Fruit fly (Drosophila melanogaster) whole organism, embryonic: ENCODE measurements around the gene Pat1.

Experiments used
- B-H2 ChIP-seq: fragments of 200-800 bp; sonication (Bioruptor generic); optimal IDR thresholded peaks from 2 replicates; lab custom pipeline; 2018; ENCODE audit warnings: missing biosample characterization, mild to moderate bottlenecking, missing genetic modification characterization
- Bteb2 ChIP-seq: fragments of 200-800 bp; sonication (Bioruptor generic); optimal IDR thresholded peaks from 2 replicates; lab custom pipeline; 2016; ENCODE audit warnings: missing biosample characterization, missing genetic modification characterization
- CG10366 ChIP-seq: fragments of 200-800 bp; sonication (Bioruptor generic); IDR thresholded peaks from 2 replicates; pipeline ENCODE4 v1.3.6; 2022; ENCODE audit warnings: missing biosample characterization, missing genetic modification characterization
- CG10654 ChIP-seq: fragments of 200-800 bp; sonication (Bioruptor generic); optimal IDR thresholded peaks from 2 replicates; lab custom pipeline; 2016; ENCODE audit warnings: missing biosample characterization, missing genetic modification characterization
- CG12236 ChIP-seq: fragments of 200-800 bp; sonication (Bioruptor generic); optimal IDR thresholded peaks from 2 replicates; lab custom pipeline; 2016; ENCODE audit warnings: missing biosample characterization, missing genetic modification characterization
- CG12299 ChIP-seq: fragments of 200-800 bp; sonication (Bioruptor generic); optimal IDR thresholded peaks from 2 replicates; lab custom pipeline; 2018; ENCODE audit warnings: missing biosample characterization, mild to moderate bottlenecking, missing genetic modification characterization
- CG14441 ChIP-seq: fragments of 200-800 bp; sonication (Bioruptor generic); IDR thresholded peaks from 2 replicates; pipeline ENCODE4 v1.3.6; 2022; ENCODE audit warnings: missing biosample characterization, missing genetic modification characterization
- CG1647 ChIP-seq: fragments of 200-800 bp; sonication (Bioruptor generic); optimal IDR thresholded peaks from 3 replicates; lab custom pipeline; 2016; ENCODE audit warnings: missing biosample characterization, missing genetic modification characterization
- CG17385 ChIP-seq: fragments of 200-800 bp; sonication (Bioruptor generic); optimal IDR thresholded peaks from 3 replicates; lab custom pipeline; 2018; ENCODE audit warnings: missing biosample characterization, mild to moderate bottlenecking, missing genetic modification characterization
- CG17829 ChIP-seq: fragments of 200-800 bp; optimal IDR thresholded peaks from 2 replicates; lab custom pipeline; 2019; ENCODE audit warnings: missing biosample characterization, mild to moderate bottlenecking, missing genetic modification characterization, moderate library complexity
- CG17912 ChIP-seq: fragments of 200-800 bp; sonication (Bioruptor generic); optimal IDR thresholded peaks from 2 replicates; lab custom pipeline; 2018; ENCODE audit warnings: missing biosample characterization, mild to moderate bottlenecking, missing genetic modification characterization
- CG18476 ChIP-seq: fragments of 200-800 bp; sonication (Bioruptor generic); optimal IDR thresholded peaks from 2 replicates; lab custom pipeline; 2016; ENCODE audit warnings: missing biosample characterization, mild to moderate bottlenecking, missing genetic modification characterization
- CG31224 ChIP-seq: fragments of 200-800 bp; sonication (Bioruptor generic); IDR thresholded peaks from 2 replicates; pipeline ENCODE4 v1.3.6; 2022; ENCODE audit warnings: missing biosample characterization, missing genetic modification characterization
- CG3163 ChIP-seq: fragments of 200-800 bp; sonication (Bioruptor generic); optimal IDR thresholded peaks from 3 replicates; lab custom pipeline; 2016; ENCODE audit warnings: missing biosample characterization, missing genetic modification characterization
- CG32767 ChIP-seq: fragments of 200-800 bp; sonication (Bioruptor generic); IDR thresholded peaks from 2 replicates; pipeline ENCODE4 v1.3.6; 2022; ENCODE audit warnings: missing biosample characterization, missing genetic modification characterization
- CG4360 ChIP-seq: fragments of 200-800 bp; sonication (Bioruptor generic); IDR thresholded peaks from 2 replicates; pipeline ENCODE4 v1.3.6; 2022; ENCODE audit warnings: missing biosample characterization, missing genetic modification characterization
- CG5180 ChIP-seq: fragments of 200-800 bp; sonication (Bioruptor generic); optimal IDR thresholded peaks from 3 replicates; lab custom pipeline; 2017; ENCODE audit warnings: missing biosample characterization, missing genetic modification characterization, mild to moderate bottlenecking, moderate library complexity, missing genetic modification reagents
- CG6854 ChIP-seq: fragments of 200-800 bp; sonication (Bioruptor generic); optimal IDR thresholded peaks from 3 replicates; lab custom pipeline; 2017; ENCODE audit warnings: missing biosample characterization, mild to moderate bottlenecking, missing genetic modification characterization
- CG7357 ChIP-seq: fragments of 200-800 bp; sonication (Bioruptor generic); IDR thresholded peaks from 3 replicates; pipeline ENCODE4 v1.3.6; 2022; ENCODE audit warnings: missing biosample characterization, missing genetic modification characterization
- CG8388 ChIP-seq: fragments of 200-800 bp; sonication (Bioruptor generic); optimal IDR thresholded peaks from 2 replicates; lab custom pipeline; 2019; ENCODE audit warnings: missing biosample characterization, mild to moderate bottlenecking, missing genetic modification characterization, moderate library complexity
- CoRest ChIP-seq: fragments of 200-800 bp; sonication (Bioruptor generic); optimal IDR thresholded peaks from 3 replicates; lab custom pipeline; 2018; ENCODE audit warnings: missing biosample characterization, mild to moderate bottlenecking, missing genetic modification characterization, moderate library complexity
- CrebB ChIP-seq: fragments of 200-800 bp; sonication (Bioruptor generic); optimal IDR thresholded peaks from 3 replicates; lab custom pipeline; 2018; ENCODE audit warnings: missing biosample characterization, mild to moderate bottlenecking, missing genetic modification characterization
- ERR ChIP-seq: fragments of 200-800 bp; sonication (Bioruptor generic); optimal IDR thresholded peaks from 2 replicates; lab custom pipeline; 2016; ENCODE audit warnings: missing biosample characterization, missing genetic modification characterization
- Eip74EF ChIP-seq, 2 experiments: fragments of 200-800 bp in 1 of 2; fragments of >200 bp in 1 of 2; sonication (Bioruptor generic) in 1 of 2; optimal IDR thresholded peaks; 2 replicates each; lab custom pipeline; 2017 to 2019; ENCODE audit warnings: missing biosample characterization in 2 of 2, missing genetic modification characterization in 2 of 2, mild to moderate bottlenecking in 1 of 2, moderate library complexity in 1 of 2
- Fer3 ChIP-seq: fragments of 200-800 bp; sonication (Bioruptor generic); optimal IDR thresholded peaks from 2 replicates; lab custom pipeline; 2018; ENCODE audit warnings: missing biosample characterization, mild to moderate bottlenecking, missing genetic modification characterization, moderate library complexity
- GATAe ChIP-seq: fragments of 200-800 bp; sonication (Bioruptor generic); conservative IDR thresholded peaks from 2 replicates; pipeline ENCODE4 v1.3.6; 2022; ENCODE audit warnings: missing biosample characterization, missing genetic modification characterization
- Hmr ChIP-seq: fragments of 200-800 bp; sonication (Bioruptor generic); optimal IDR thresholded peaks from 3 replicates; lab custom pipeline; 2017; ENCODE audit warnings: mild to moderate bottlenecking, missing biosample characterization, missing genetic modification reagents, missing genetic modification characterization
- Lim3 ChIP-seq: fragments of 200-800 bp; sonication (Bioruptor generic); IDR thresholded peaks from 2 replicates; pipeline ENCODE4 v1.3.6; 2022; ENCODE audit warnings: missing biosample characterization, missing genetic modification characterization
- Tbp ChIP-seq: fragments of >200 bp; optimal IDR thresholded peaks from 2 replicates; lab custom pipeline; 2018; ENCODE audit warnings: missing biosample characterization, missing genetic modification characterization
- bigmax ChIP-seq: fragments of 200-800 bp; sonication (Bioruptor generic); optimal IDR thresholded peaks from 2 replicates; lab custom pipeline; 2018; ENCODE audit warnings: missing biosample characterization, mild to moderate bottlenecking, missing genetic modification characterization
- bsh ChIP-seq, 2 experiments: fragments of 200-800 bp; sonication (Bioruptor generic); optimal IDR thresholded peaks; 2 replicates each; lab custom pipeline; 2017 to 2018; ENCODE audit warnings: mild to moderate bottlenecking in 2 of 2, missing biosample characterization in 2 of 2, missing genetic modification characterization in 2 of 2, moderate library complexity in 1 of 2
- cad ChIP-seq: fragments of >200 bp; optimal IDR thresholded peaks from 2 replicates; lab custom pipeline; 2017; ENCODE audit warnings: missing biosample characterization, missing genetic modification characterization
- cato ChIP-seq: fragments of 200-800 bp; sonication (Bioruptor generic); optimal IDR thresholded peaks from 2 replicates; lab custom pipeline; 2016; ENCODE audit warnings: missing biosample characterization, missing genetic modification characterization, borderline replicate concordance
- disco-r ChIP-seq: fragments of 200-800 bp; sonication (Bioruptor generic); optimal IDR thresholded peaks from 2 replicates; lab custom pipeline; 2016; ENCODE audit warnings: missing biosample characterization, missing genetic modification characterization
- dm ChIP-seq: fragments of 200-800 bp; sonication (Bioruptor generic); optimal IDR thresholded peaks from 3 replicates; lab custom pipeline; 2016; ENCODE audit warnings: missing biosample characterization, missing genetic modification characterization
- gcm ChIP-seq: fragments of 200-800 bp; sonication (Bioruptor generic); optimal IDR thresholded peaks from 2 replicates; lab custom pipeline; 2019; ENCODE audit warnings: missing biosample characterization, mild to moderate bottlenecking, missing genetic modification characterization, moderate library complexity
- gfzf ChIP-seq: fragments of 200-800 bp; sonication (Bioruptor generic); optimal IDR thresholded peaks from 2 replicates; lab custom pipeline; 2016; ENCODE audit warnings: missing biosample characterization, mild to moderate bottlenecking, missing genetic modification characterization, moderate library complexity
- gt ChIP-seq: fragments of 200-800 bp; sonication (Bioruptor generic); IDR thresholded peaks from 2 replicates; pipeline ENCODE4 v1.3.6; 2022; ENCODE audit warnings: missing biosample characterization, missing genetic modification characterization
- ham ChIP-seq: fragments of 200-800 bp; sonication (Bioruptor generic); IDR thresholded peaks from 2 replicates; pipeline ENCODE4 v1.3.6; 2022; ENCODE audit warnings: missing biosample characterization, missing genetic modification characterization
- hb ChIP-seq: fragments of 200-800 bp; sonication (Bioruptor generic); IDR thresholded peaks from 3 replicates; pipeline ENCODE4 v1.3.6; 2022; ENCODE audit warnings: missing biosample characterization, missing genetic modification characterization; ENCODE audit not compliant: partially characterized antibody
- mam ChIP-seq: fragments of 200-800 bp; sonication (Bioruptor generic); optimal IDR thresholded peaks from 3 replicates; lab custom pipeline; 2016; ENCODE audit warnings: missing biosample characterization, missing genetic modification characterization
- mirr ChIP-seq: fragments of 200-800 bp; sonication (Bioruptor generic); optimal IDR thresholded peaks from 3 replicates; lab custom pipeline; 2018; ENCODE audit warnings: missing biosample characterization, mild to moderate bottlenecking, missing genetic modification characterization
- p53 ChIP-seq: fragments of 200-800 bp; sonication (Bioruptor generic); optimal IDR thresholded peaks from 2 replicates; lab custom pipeline; 2016; ENCODE audit warnings: missing biosample characterization, missing genetic modification characterization
- pan ChIP-seq, 4 experiments: fragments of >200 bp in 3 of 4; fragments of 200-800 bp in 1 of 4; sonication (Bioruptor generic) in 1 of 4; optimal IDR thresholded peaks in 3 of 4; IDR thresholded peaks in 1 of 4; 2 replicates each; pipeline versions ENCODE4 v1.3.6 to Lab custom; 2017 to 2022; ENCODE audit warnings: missing biosample characterization in 2 of 4, missing genetic modification characterization in 2 of 4, mixed read lengths in 1 of 4
- pfk ChIP-seq: fragments of 200-800 bp; sonication (Bioruptor generic); optimal IDR thresholded peaks from 2 replicates; lab custom pipeline; 2018; ENCODE audit warnings: missing biosample characterization, mild to moderate bottlenecking, missing genetic modification characterization, moderate library complexity
- row ChIP-seq: fragments of 200-800 bp; sonication (Bioruptor generic); IDR thresholded peaks from 3 replicates; pipeline ENCODE4 v1.3.6; 2022; ENCODE audit warnings: missing biosample characterization, missing genetic modification characterization
- salm ChIP-seq: fragments of 200-800 bp; sonication (Bioruptor generic); optimal IDR thresholded peaks from 2 replicates; lab custom pipeline; 2018; ENCODE audit warnings: missing biosample characterization, mild to moderate bottlenecking, missing genetic modification characterization
- trh ChIP-seq: fragments of 200-800 bp; sonication (Bioruptor generic); optimal IDR thresholded peaks from 2 replicates; lab custom pipeline; 2016; ENCODE audit warnings: missing biosample characterization, missing genetic modification characterization
- twi ChIP-seq: fragments of 200-800 bp; optimal IDR thresholded peaks from 2 replicates; lab custom pipeline; 2019; ENCODE audit warnings: missing biosample characterization, mild to moderate bottlenecking, missing genetic modification characterization, moderate library complexity
- tx ChIP-seq: fragments of 200-800 bp; sonication (Bioruptor generic); optimal IDR thresholded peaks from 2 replicates; lab custom pipeline; 2016; ENCODE audit warnings: missing biosample characterization, missing genetic modification characterization
- unpg ChIP-seq: fragments of 200-800 bp; sonication (Bioruptor generic); optimal IDR thresholded peaks from 3 replicates; lab custom pipeline; 2018; ENCODE audit warnings: missing biosample characterization, mild to moderate bottlenecking, missing genetic modification characterization, moderate library complexity

Pat1 gene

dm6 chrX:6615476-6615875, 24.9 kb downstream of the Pat1 start (continued):
- TF ChIP-seq Lim3 (GFP tag; lab: Robert Waterston, UW) (no peak), Tbp (GFP tag; lab: Kevin White, UChicago) (no peak), CG17912 (GFP tag; lab: Kevin White, UChicago) (no peak), B-H2 (GFP tag; lab: Kevin White, UChicago) (no peak), row (GFP tag; lab: Robert Waterston, UW) (peak; percentile 77), CrebB (tag; lab: Kevin White, UChicago) (no peak), mirr (no peak), gfzf (no peak), CoRest (tag; lab: Kevin White, UChicago) (peak; percentile 61), ham (GFP tag; lab: Robert Waterston, UW) (no peak), CG10654 (GFP tag; lab: Kevin White, UChicago) (peak; percentile 22), CG6854 (GFP tag; lab: Kevin White, UChicago) (no peak), CG17829 (peak; percentile 66), twi (peak; percentile 11), CG1647 (GFP tag; lab: Kevin White, UChicago) (no peak), CG12299 (tag; lab: Kevin White, UChicago) (no peak), gcm (GFP tag; lab: Kevin White, UChicago) (no peak), CG18476 (GFP tag; lab: Kevin White, UChicago) (no peak), Eip74EF (GFP tag; optimal IDR thresholded peaks at IDR 0.05; lab: Kevin White, UChicago) (no peak), CG14441 (GFP tag; lab: Robert Waterston, UW) (peak; percentile 35), dm (GFP tag; lab: Kevin White, UChicago) (no peak), CG10366 (GFP tag; lab: Robert Waterston, UW) (peak; percentile 66), unpg (GFP tag; lab: Kevin White, UChicago) (peak; percentile 35), tx (peak; percentile 6), CG3163 (GFP tag; lab: Kevin White, UChicago) (no peak), pfk (GFP tag; lab: Kevin White, UChicago) (no peak), CG32767 (peak; percentile 54; the same call in 1 of the 2 replicates), CG12236 (GFP tag; lab: Kevin White, UChicago) (no peak), trh (GFP tag; lab: Kevin White, UChicago) (no peak), Bteb2 (GFP tag; lab: Kevin White, UChicago) (no peak), CG7357 (GFP tag; lab: Robert Waterston, UW) (peak; percentile 65; the same call in 1 of the 3 replicates), p53 (GFP tag; lab: Kevin White, UChicago) (no peak), CG5180 (GFP tag; lab: Kevin White, UChicago) (peak; percentile 3), CG4360 (GFP tag; lab: Robert Waterston, UW) (no peak), GATAe (GFP tag; lab: Robert Waterston, UW) (no peak), gt (GFP tag; lab: Robert Waterston, UW) (0 out of 2 replicates have a peak, but pooled peaks have one; percentile 30), cato (no peak), salm (no peak), ERR (no peak), mam (peak; percentile 46), CG17385 (GFP tag; lab: Kevin White, UChicago) (peak; percentile 17), hb (GFP tag; lab: Robert Waterston, UW) (no peak), cad (GFP tag; lab: Kevin White, UChicago) (no peak), bsh (GFP tag; optimal IDR thresholded peaks at IDR 0.05; lab: Kevin White, UChicago) (peak; percentile 30 to 67), CG8388 (GFP tag; lab: Kevin White, UChicago) (peak; percentile 41), disco-r (GFP tag; lab: Kevin White, UChicago) (no peak), bigmax (GFP tag; lab: Kevin White, UChicago) (no peak), Hmr (GFP tag; lab: Kevin White, UChicago) (no peak), CG31224 (GFP tag; lab: Robert Waterston, UW) (no peak), Fer3 (peak; percentile 1), pan (optimal IDR thresholded peaks at IDR 0.05; lab: Kevin White, UChicago) (no peak), pan (GFP tag; optimal IDR thresholded peaks at IDR 0.05 in 1 of 2, IDR thresholded peaks at IDR 0.05 in 1 of 2) (peak in 1 of 2 experiments; percentile 77)
